Worm (Caenorhabditis elegans): ENCODE measurements around the gene C44C11.6.
"Not testable (repeated sequence)": the region's sequence is repeated elsewhere in the genome, so short reads cannot be mapped to it uniquely, and the experiment has no call there.

The C44C11.6 gene

DNA sequence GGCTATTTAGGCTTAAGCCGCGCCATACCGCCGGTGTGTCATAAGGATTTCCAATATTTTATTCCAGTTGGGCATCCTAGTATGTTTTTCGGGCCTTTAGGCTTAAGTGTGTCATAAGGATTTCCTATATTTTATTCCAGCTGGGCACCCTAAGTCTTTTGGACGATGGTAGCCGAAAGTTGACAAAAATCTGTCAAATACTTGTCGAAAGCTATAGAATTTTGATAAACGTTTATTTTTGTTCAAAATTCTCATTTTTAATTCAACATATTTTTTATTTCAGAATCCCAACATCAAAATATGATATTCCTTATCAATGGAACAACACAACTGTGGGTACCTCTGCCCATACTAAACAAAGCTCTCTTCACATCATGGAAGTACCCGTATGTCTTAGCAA lies 26.1 kb upstream of the C44C11.6 start, which contains the start of gene sre-49:
TSS of gene sre-49 (plus strand) at position 301 of the 400 bp plus-strand sequence.
- not testable (repeated sequence) for TF ChIP-seq D2030.7 (GFP tag; IDR thresholded peaks at IDR 0.05); madf-10 (tag; optimal IDR thresholded peaks at IDR 0.05); nhr-27 (tag; optimal IDR thresholded peaks at IDR 0.05)

DNA sequence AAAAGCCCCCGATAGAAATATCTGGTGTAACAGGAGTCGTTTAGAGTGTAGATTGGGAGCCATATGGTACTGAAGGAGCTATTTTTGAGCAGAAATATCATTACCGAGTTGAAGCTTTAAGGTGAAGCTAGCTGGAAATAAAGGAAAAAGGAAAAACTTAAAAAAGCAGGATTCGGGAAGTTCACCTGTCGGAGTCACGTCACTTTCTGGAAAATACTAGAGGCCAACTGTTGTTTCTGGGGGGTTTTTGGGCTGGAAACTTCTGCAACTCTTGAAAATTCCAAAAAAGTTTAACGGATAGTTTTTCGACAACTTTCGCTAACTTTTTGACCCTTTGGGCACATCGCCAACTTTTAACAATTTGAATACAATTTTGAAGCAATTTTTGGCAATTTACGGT lies 21.3 kb upstream of the C44C11.6 start, which contains the start of gene sre-53:
TSS of gene sre-53 (minus strand) at position 101 of the 400 bp plus-strand sequence.
- no peak for TF ChIP-seq ZK185.1 (tag; optimal IDR thresholded peaks at IDR 0.05; ENCODE audit: poor library complexity, severe bottlenecking)
- TF ChIP-seq fkh-3 (tag; optimal IDR thresholded peaks at IDR 0.05) = no peak
- TF ChIP-seq lin-35 (GFP tag; optimal IDR thresholded peaks at IDR 0.05) = no peak
- TF ChIP-seq lin-26 (GFP tag; IDR thresholded peaks at IDR 0.05) = no peak

DNA sequence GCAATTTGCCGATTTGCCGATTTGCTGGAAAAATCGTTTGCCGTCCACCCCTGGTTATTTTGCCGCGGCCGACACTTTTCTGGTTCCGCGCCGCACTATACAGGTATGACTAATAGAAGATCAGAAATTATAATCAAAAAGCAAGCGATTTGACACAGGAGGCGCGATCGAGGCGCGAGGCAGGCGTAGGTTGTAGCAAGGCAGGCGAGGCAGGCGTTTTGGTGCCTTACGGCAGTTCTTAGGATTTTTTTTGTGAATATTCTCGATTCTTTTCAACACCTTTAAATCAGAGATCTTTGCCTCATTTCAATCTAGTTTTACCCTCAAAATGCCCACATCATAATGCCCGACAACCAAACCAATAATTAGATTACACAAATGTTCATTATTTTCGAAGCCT lies 20.4 kb upstream of the C44C11.6 start, which contains the start of gene sre-56:
TSS of gene sre-56 (plus strand) at position 301 of the 400 bp plus-strand sequence.
- TF ChIP-seq egl-18 (GFP tag; IDR thresholded peaks at IDR 0.05) (no peak), snpc-4 (GFP tag; optimal IDR thresholded peaks at IDR 0.05) (no peak), snpc-4 (tag; optimal IDR thresholded peaks at IDR 0.05) (peak in 1 of 4 experiments; percentile 60)

DNA sequence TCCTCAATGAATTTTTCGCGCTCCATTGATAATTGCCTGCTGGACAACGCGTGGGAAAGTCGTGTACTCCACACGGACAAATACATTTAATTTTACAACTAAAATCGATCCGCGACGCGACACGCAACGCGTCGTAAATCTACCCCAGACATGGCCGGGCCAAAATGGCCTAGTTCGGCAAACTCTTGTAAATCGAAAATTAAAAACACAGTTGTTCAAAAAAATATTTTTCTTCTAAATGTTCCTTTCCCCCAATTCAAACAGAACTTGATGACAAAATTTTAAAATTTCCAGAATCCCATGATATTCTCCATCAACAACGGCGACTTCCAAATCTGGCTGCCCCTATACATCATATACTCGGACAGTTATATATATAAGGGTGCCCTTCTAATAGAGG lies 15.6 kb upstream of the C44C11.6 start, which contains the start of gene sre-55:
TSS of gene sre-55 (plus strand) at position 301 of the 400 bp plus-strand sequence.
- TF ChIP-seq egrh-3 (GFP tag; IDR thresholded peaks at IDR 0.05) = no peak
- TF ChIP-seq tbp1 (GFP tag; optimal IDR thresholded peaks at IDR 0.05) = no peak
- TF ChIP-seq nhr-90 (tag; optimal IDR thresholded peaks at IDR 0.05) = no peak
- TF ChIP-seq B0261.1 (tag; optimal IDR thresholded peaks at IDR 0.05) = no peak
- no peak for TF ChIP-seq F22D6.2 (tag; optimal IDR thresholded peaks at IDR 0.05)

DNA sequence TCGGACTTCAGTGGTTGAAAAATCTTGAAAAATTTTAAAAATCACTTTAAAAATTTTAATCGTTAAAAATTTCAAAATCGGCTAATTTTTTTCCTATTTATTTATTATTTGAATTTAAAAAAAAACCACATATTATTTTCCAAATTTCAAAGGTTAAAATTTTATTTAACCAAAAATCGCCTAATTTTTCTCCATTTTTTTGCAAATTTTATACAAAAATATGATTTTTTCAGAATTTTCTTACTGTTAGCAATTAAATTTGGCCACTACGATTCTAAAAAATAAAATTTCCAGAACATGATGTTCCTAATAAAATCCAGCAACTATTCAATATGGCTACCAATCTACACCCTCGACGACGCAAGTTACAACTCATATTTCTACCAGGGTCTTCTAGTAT lies 12.0 kb upstream of the C44C11.6 start, which contains the start of gene sre-54:
TSS of gene sre-54 (plus strand) at position 301 of the 400 bp plus-strand sequence.
- TF ChIP-seq lir-1 (GFP tag; conservative IDR thresholded peaks at IDR 0.05) = no peak
- no peak for TF ChIP-seq aptf-2 (GFP tag; conservative IDR thresholded peaks at IDR 0.05)
- TF ChIP-seq ztf-3 (GFP tag; optimal IDR thresholded peaks at IDR 0.05) = no peak
- no peak for TF ChIP-seq attf-5 (GFP tag; optimal IDR thresholded peaks at IDR 0.05)
- no peak for TF ChIP-seq lin-26 (GFP tag; IDR thresholded peaks at IDR 0.05)
- TF ChIP-seq egl-44 (GFP tag; IDR thresholded peaks at IDR 0.05) = no peak
- TF ChIP-seq egrh-3 (GFP tag; IDR thresholded peaks at IDR 0.05) = no peak
- no peak for TF ChIP-seq snpc-1.1 (tag; optimal IDR thresholded peaks at IDR 0.05; ENCODE audit: insufficient read depth)
- TF ChIP-seq fkh-3 (tag; optimal IDR thresholded peaks at IDR 0.05) = no peak
- no peak for TF ChIP-seq zim-3 (tag; optimal IDR thresholded peaks at IDR 0.05)
- no peak for TF ChIP-seq K12H6.12 (tag; optimal IDR thresholded peaks at IDR 0.05)
- TF ChIP-seq Y79H2A.3 (GFP tag; conservative IDR thresholded peaks at IDR 0.05) = no peak
- TF ChIP-seq mes-4 (tag; optimal IDR thresholded peaks at IDR 0.05) = no peak
- no peak for TF ChIP-seq tbp1 (GFP tag; optimal IDR thresholded peaks at IDR 0.05)

DNA sequence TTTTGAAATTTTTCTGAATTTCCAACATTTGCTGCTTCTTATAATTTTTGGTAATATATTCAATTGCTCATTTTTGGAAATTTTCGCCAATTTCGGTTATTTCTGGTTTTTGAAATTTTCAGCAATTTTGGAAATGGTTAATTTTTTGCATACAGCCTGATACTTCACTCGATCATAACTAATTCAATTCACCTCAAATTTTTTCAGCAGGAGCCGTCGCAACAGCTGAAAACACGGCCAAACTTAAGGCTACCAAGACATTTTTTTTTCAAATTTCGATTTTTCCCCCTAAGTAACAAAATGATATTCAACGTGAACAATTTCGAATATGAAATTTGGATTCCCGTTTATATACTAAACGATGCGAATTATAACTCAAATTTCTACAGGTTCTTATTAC lies 9.2 kb upstream of the C44C11.6 start, which contains the start of gene sre-52:
TSS of gene sre-52 (plus strand) at position 301 of the 400 bp plus-strand sequence.
- TF ChIP-seq tbp1 (GFP tag; optimal IDR thresholded peaks at IDR 0.05) (no peak), nhr-90 (tag; optimal IDR thresholded peaks at IDR 0.05) (no peak), F23B12.7 (tag; optimal IDR thresholded peaks at IDR 0.05; ENCODE audit: insufficient read depth) (no peak)

DNA sequence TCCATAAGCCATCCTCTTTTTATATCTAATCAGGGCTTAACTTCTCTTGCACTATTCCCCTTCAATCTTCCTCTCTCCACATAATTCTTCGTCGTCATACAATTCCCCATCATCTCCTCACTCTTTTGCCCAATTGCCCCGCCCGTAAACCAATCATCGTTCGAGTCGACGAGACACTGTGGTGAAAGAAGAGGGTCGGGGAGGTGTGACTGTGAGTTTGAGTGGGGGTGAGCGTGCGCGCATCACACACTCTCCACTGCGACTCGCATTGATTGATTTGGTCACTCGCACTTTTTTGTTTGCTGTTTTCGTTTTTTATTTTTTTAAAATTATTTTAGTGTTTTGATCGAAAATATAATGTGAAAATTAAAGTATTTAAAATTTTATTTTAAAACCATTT lies 5.5 kb upstream of the C44C11.6 start:
- TF ChIP-seq him-1 (tag; optimal IDR thresholded peaks at IDR 0.05) = no peak
- TF ChIP-seq lsl-1 (GFP tag; optimal IDR thresholded peaks at IDR 0.05) = no peak
- TF ChIP-seq ceh-27 (GFP tag; optimal IDR thresholded peaks at IDR 0.05) = peak; percentile 56
- TF ChIP-seq lir-1 (GFP tag; conservative IDR thresholded peaks at IDR 0.05) = peak; percentile 96
- TF ChIP-seq snpc-4 (GFP tag; optimal IDR thresholded peaks at IDR 0.05) = no peak
- peak in 2 of 4 experiments; percentile 13 to 37 for TF ChIP-seq snpc-4 (tag; optimal IDR thresholded peaks at IDR 0.05)
- peak in 1 of 3 experiments; percentile 10 for TF ChIP-seq lin-35 (GFP tag; optimal IDR thresholded peaks at IDR 0.05)
- peak; percentile 59 for TF ChIP-seq lin-40 (tag; optimal IDR thresholded peaks at IDR 0.05)
- peak; percentile 98 for TF ChIP-seq nfyb-1 (GFP tag; IDR thresholded peaks at IDR 0.05)
- TF ChIP-seq ccch-3 (GFP tag; optimal IDR thresholded peaks at IDR 0.05) = no peak
- peak; percentile 0 for TF ChIP-seq K12H6.12 (tag; optimal IDR thresholded peaks at IDR 0.05)
- TF ChIP-seq hmg-1.2 (GFP tag; IDR thresholded peaks at IDR 0.05) = peak; percentile 90

Data from whole organism, young adult.